Worm (Caenorhabditis elegans) whole organism, midembryonic: ENCODE results near the gene F13E9.9.
A peak's percentile ranks its signal among the peaks of the same experiment; 100 is the strongest.

Experiments
- T22C8.4 ChIP-seq: fragments of 200-800 bp; sonication (Bioruptor generic); IDR thresholded peaks from 2 replicates; pipeline ENCODE4 v1.3.6; 2022; ENCODE audit warnings: missing genetic modification characterization, missing compliant biosample characterization
- cog-1 ChIP-seq: sonication (generic microtip); optimal IDR thresholded peaks from 2 replicates; lab custom pipeline; 2016; ENCODE audit warnings: missing genetic modification characterization, missing compliant biosample characterization
- flt-1 ChIP-seq: fragments of 200-800 bp; sonication (Bioruptor generic); IDR thresholded peaks from 2 replicates; pipeline ENCODE4 v1.3.6; 2022; ENCODE audit warnings: missing genetic modification characterization, missing compliant biosample characterization
- klf-2 ChIP-seq: fragments of 200-800 bp; sonication (Bioruptor generic); conservative IDR thresholded peaks from 2 replicates; pipeline ENCODE4 v1.3.6; 2022; ENCODE audit warnings: missing genetic modification reagents, missing genetic modification characterization, missing compliant biosample characterization
- med-1 ChIP-seq: sonication (generic microtip); optimal IDR thresholded peaks from 2 replicates; lab custom pipeline; 2017; ENCODE audit warnings: missing genetic modification characterization, mild to moderate bottlenecking, missing compliant biosample characterization, antibody characterized with exemption, missing genetic modification reagents; ENCODE audit not compliant: insufficient read depth
- ref-1 ChIP-seq: fragments of 200-800 bp; sonication (Bioruptor generic); conservative IDR thresholded peaks from 2 replicates; pipeline ENCODE4 v1.3.6; 2022; ENCODE audit warnings: missing genetic modification reagents, missing genetic modification characterization, missing compliant biosample characterization
- tab-1 ChIP-seq: fragments of 200-800 bp; sonication (Bioruptor generic); IDR thresholded peaks from 2 replicates; pipeline ENCODE4 v1.3.6; 2022; ENCODE audit warnings: missing genetic modification characterization, missing compliant biosample characterization
- ztf-23 ChIP-seq: fragments of 200-800 bp; sonication (Bioruptor generic); IDR thresholded peaks from 2 replicates; pipeline ENCODE4 v1.3.6; 2022; ENCODE audit warnings: missing genetic modification reagents, missing genetic modification characterization, missing compliant biosample characterization
- ztf-29 ChIP-seq: fragments of 200-800 bp; sonication (Bioruptor generic); IDR thresholded peaks from 2 replicates; pipeline ENCODE4 v1.3.6; 2022; ENCODE audit warnings: missing genetic modification reagents, missing genetic modification characterization, missing compliant biosample characterization

Gene F13E9.9

ce11 chrIV:10918877-10919560, 20.0 kb upstream of the F13E9.9 start:
- TF ChIP-seq ztf-23 (GFP tag; lab: Robert Waterston, UW) (no peak), ztf-29 (GFP tag; lab: Robert Waterston, UW) (no peak), klf-2 (no peak), flt-1 (GFP tag; lab: Robert Waterston, UW) (peak; percentile 50; the same call in 1 of the 2 replicates), T22C8.4 (GFP tag; lab: Robert Waterston, UW) (no peak), cog-1 (tag; lab: Kevin White, UChicago) (peak; percentile 39)

ce11 chrIV:10916134-10916533, 17.1 kb upstream of the F13E9.9 start:
- no peak for TF ChIP-seq klf-2
- TF ChIP-seq flt-1 (GFP tag; lab: Robert Waterston, UW), result no peak
- no peak for TF ChIP-seq med-1
- TF ChIP-seq tab-1 (GFP tag; lab: Robert Waterston, UW), result no peak
- no peak for TF ChIP-seq ztf-29 (GFP tag; lab: Robert Waterston, UW)
- TF ChIP-seq ref-1 (GFP tag; lab: Robert Waterston, UW), result no peak
- no peak for TF ChIP-seq ztf-23 (GFP tag; lab: Robert Waterston, UW)
- no peak for TF ChIP-seq T22C8.4 (GFP tag; lab: Robert Waterston, UW)
- no peak for TF ChIP-seq cog-1 (tag; lab: Kevin White, UChicago)

ce11 chrIV:10915388-10915787, 16.4 kb upstream of the F13E9.9 start, which contains the start of gene ZK593.3:
Gene ZK593.3, plus strand, starts transcription at chrIV:10915688.
- TF ChIP-seq T22C8.4 (GFP tag; lab: Robert Waterston, UW), result no peak
- TF ChIP-seq flt-1 (GFP tag; lab: Robert Waterston, UW), result no peak
- TF ChIP-seq ref-1 (GFP tag; lab: Robert Waterston, UW), result no peak
- no peak for TF ChIP-seq ztf-23 (GFP tag; lab: Robert Waterston, UW)
- TF ChIP-seq ztf-29 (GFP tag; lab: Robert Waterston, UW), result no peak
- no peak for TF ChIP-seq klf-2
- TF ChIP-seq tab-1 (GFP tag; lab: Robert Waterston, UW), result no peak
- no peak for TF ChIP-seq cog-1 (tag; lab: Kevin White, UChicago)

- no peak for TF ChIP-seq med-1
- no peak for TF ChIP-seq klf-2
- no peak for TF ChIP-seq ztf-23 (GFP tag; lab: Robert Waterston, UW)
- TF ChIP-seq flt-1 (GFP tag; lab: Robert Waterston, UW), result no peak
- TF ChIP-seq T22C8.4 (GFP tag; lab: Robert Waterston, UW), result no peak
- TF ChIP-seq ztf-29 (GFP tag; lab: Robert Waterston, UW), result no peak
- TF ChIP-seq ref-1 (GFP tag; lab: Robert Waterston, UW), result no peak
- no peak for TF ChIP-seq tab-1 (GFP tag; lab: Robert Waterston, UW)
- no peak for TF ChIP-seq cog-1 (tag; lab: Kevin White, UChicago)
Measured at ce11 chrIV:10913081-10913480, 14.1 kb upstream of the F13E9.9 start, which contains the start of gene ZK593.2. Gene ZK593.2, plus strand, starts transcription at chrIV:10913381.

- no peak for TF ChIP-seq flt-1 (GFP tag; lab: Robert Waterston, UW)
- TF ChIP-seq ztf-29 (GFP tag; lab: Robert Waterston, UW), result no peak
- TF ChIP-seq T22C8.4 (GFP tag; lab: Robert Waterston, UW), result no peak
- no peak for TF ChIP-seq tab-1 (GFP tag; lab: Robert Waterston, UW)
- no peak for TF ChIP-seq med-1
- no peak for TF ChIP-seq ztf-23 (GFP tag; lab: Robert Waterston, UW)
- no peak for TF ChIP-seq ref-1 (GFP tag; lab: Robert Waterston, UW)
Measured at ce11 chrIV:10909708-10910107, 10.7 kb upstream of the F13E9.9 start, which contains the start of gene pyk-2. Gene pyk-2, plus strand, starts transcription at chrIV:10909913.

- TF ChIP-seq ztf-29 (GFP tag; lab: Robert Waterston, UW) (no peak), ztf-23 (GFP tag; lab: Robert Waterston, UW) (no peak), ref-1 (GFP tag; lab: Robert Waterston, UW) (no peak), med-1 (no peak), cog-1 (tag; lab: Kevin White, UChicago) (no peak), T22C8.4 (GFP tag; lab: Robert Waterston, UW) (no peak)
Measured at ce11 chrIV:10909206-10909605, 10.2 kb upstream of the F13E9.9 start, which contains the start of gene ZK596.2. Gene ZK596.2, minus strand, starts transcription at chrIV:10909306.

ce11 chrIV:10904282-10904681, 5.3 kb upstream of the F13E9.9 start, which contains the start of gene ZK596.3:
Gene ZK596.3, minus strand, starts transcription at chrIV:10904382.
- no peak for TF ChIP-seq flt-1 (GFP tag; lab: Robert Waterston, UW)
- no peak for TF ChIP-seq klf-2

- TF ChIP-seq T22C8.4 (GFP tag; lab: Robert Waterston, UW) (no peak), flt-1 (GFP tag; lab: Robert Waterston, UW) (no peak), klf-2 (no peak)
Measured at ce11 chrIV:10902476-10902875, 3.5 kb upstream of the F13E9.9 start.

ce11 chrIV:10900083-10900482, 1.1 kb upstream of the F13E9.9 start, which contains the start of gene srlf-30:
Gene srlf-30, plus strand, starts transcription at chrIV:10900383.
- TF ChIP-seq klf-2, result no peak
- no peak for TF ChIP-seq ztf-29 (GFP tag; lab: Robert Waterston, UW)
- TF ChIP-seq tab-1 (GFP tag; lab: Robert Waterston, UW), result no peak
- TF ChIP-seq flt-1 (GFP tag; lab: Robert Waterston, UW), result no peak
- TF ChIP-seq med-1, result no peak
- TF ChIP-seq T22C8.4 (GFP tag; lab: Robert Waterston, UW), result no peak
- no peak for TF ChIP-seq ztf-23 (GFP tag; lab: Robert Waterston, UW)
- no peak for TF ChIP-seq ref-1 (GFP tag; lab: Robert Waterston, UW)
- TF ChIP-seq cog-1 (tag; lab: Kevin White, UChicago), result no peak

ce11 chrIV:10898160-10898559, 831 bp downstream of the F13E9.9 start:
- TF ChIP-seq ref-1 (GFP tag; lab: Robert Waterston, UW), result no peak
- no peak for TF ChIP-seq ztf-29 (GFP tag; lab: Robert Waterston, UW)
